Fruit fly (Drosophila melanogaster): Measurements from ENCODE around the gene Nepl6.

Nepl6 gene

dm6 chr2L:6339010-6339897, 46.1 kb downstream of the Nepl6 start (continued):
- TF ChIP-seq cad (GFP tag; optimal IDR thresholded peaks at IDR 0.05) = no peak
- TF ChIP-seq Abd-B (GFP tag; optimal IDR thresholded peaks at IDR 0.05) = no peak
- peak; percentile 15; the same call in 1 of the 2 replicates for TF ChIP-seq sna (GFP tag; IDR thresholded peaks at IDR 0.05; ENCODE audit: partially characterized antibody)
- no peak for TF ChIP-seq gsb-n (tag; optimal IDR thresholded peaks at IDR 0.05)
- TF ChIP-seq CG9609 (GFP tag; optimal IDR thresholded peaks at IDR 0.05) = peak; percentile 9
- no peak for TF ChIP-seq CG13123 (GFP tag; optimal IDR thresholded peaks at IDR 0.05)
- TF ChIP-seq CG3065 (GFP tag; optimal IDR thresholded peaks at IDR 0.05) = no peak
- TF ChIP-seq dati (GFP tag; IDR thresholded peaks at IDR 0.05) = 0 out of 2 replicates have a peak, but pooled peaks have one; percentile 41
- peak; percentile 39 for TF ChIP-seq CG15479 (GFP tag; optimal IDR thresholded peaks at IDR 0.05)
- no peak for TF ChIP-seq CG16779 (GFP tag; IDR thresholded peaks at IDR 0.05)
- peak; percentile 28 for TF ChIP-seq Asciz (GFP tag; optimal IDR thresholded peaks at IDR 0.05)
- TF ChIP-seq Xbp1 (GFP tag; optimal IDR thresholded peaks at IDR 0.05) = peak; percentile 43
- no peak for TF ChIP-seq pita (GFP tag; optimal IDR thresholded peaks at IDR 0.05)
- TF ChIP-seq ken (GFP tag; IDR thresholded peaks at IDR 0.05) = no peak
- no peak for TF ChIP-seq CG10209 (GFP tag; optimal IDR thresholded peaks at IDR 0.05)
- TF ChIP-seq HLH3B (GFP tag; IDR thresholded peaks at IDR 0.05) = 0 out of 2 replicates have a peak, but pooled peaks have one; percentile 6
- TF ChIP-seq Doc2 (GFP tag; IDR thresholded peaks at IDR 0.05) = no peak
- TF ChIP-seq MBD-R2 (GFP tag; IDR thresholded peaks at IDR 0.05) = peak; percentile 5; the same call in 1 of the 2 replicates
- no peak for TF ChIP-seq CG12219 (GFP tag; optimal IDR thresholded peaks at IDR 0.05)
- no peak for TF ChIP-seq ac (GFP tag; optimal IDR thresholded peaks at IDR 0.05)
- TF ChIP-seq CG8359 (GFP tag; optimal IDR thresholded peaks at IDR 0.05; ENCODE audit: borderline replicate concordance) = no peak
- no peak for TF ChIP-seq gcm (GFP tag; optimal IDR thresholded peaks at IDR 0.05)
- peak; percentile 12; the same call in 1 of the 2 replicates for TF ChIP-seq Awh (GFP tag; IDR thresholded peaks at IDR 0.05)
- peak; percentile 14 for TF ChIP-seq NfI (GFP tag; optimal IDR thresholded peaks at IDR 0.05)
- no peak for TF ChIP-seq NK7.1 (GFP tag; optimal IDR thresholded peaks at IDR 0.05)
- no peak for TF ChIP-seq CG8765 (GFP tag; IDR thresholded peaks at IDR 0.05)
- peak; percentile 40 for TF ChIP-seq CG16863 (GFP tag; optimal IDR thresholded peaks at IDR 0.05)
- no peak for TF ChIP-seq Nf-YA (GFP tag; IDR thresholded peaks at IDR 0.05)
- TF ChIP-seq H15 (GFP tag; IDR thresholded peaks at IDR 0.05) = 0 out of 3 replicates have a peak, but pooled peaks have one; percentile 28
- peak; percentile 79 for TF ChIP-seq scrt (GFP tag; optimal IDR thresholded peaks at IDR 0.05)
- TF ChIP-seq Myb (GFP tag; optimal IDR thresholded peaks at IDR 0.05) = peak; percentile 11
- TF ChIP-seq CG8089 (GFP tag; optimal IDR thresholded peaks at IDR 0.05) = no peak
- TF ChIP-seq dysf (GFP tag; IDR thresholded peaks at IDR 0.05) = peak; percentile 49; the same call in 2 of the 3 replicates
- no peak for TF ChIP-seq disco-r (GFP tag; optimal IDR thresholded peaks at IDR 0.05)
- TF ChIP-seq CG32767 (GFP tag; IDR thresholded peaks at IDR 0.05) = peak; percentile 60; the same call in 1 of the 2 replicates
- TF ChIP-seq Atf3 (GFP tag; optimal IDR thresholded peaks at IDR 0.05) = peak; percentile 49
- no peak for TF ChIP-seq fd64A (GFP tag; optimal IDR thresholded peaks at IDR 0.05)
- no peak for TF ChIP-seq CG17912 (GFP tag; optimal IDR thresholded peaks at IDR 0.05)
- TF ChIP-seq CG2875 (GFP tag; optimal IDR thresholded peaks at IDR 0.05) = no peak
- no peak for TF ChIP-seq CG34376 (GFP tag; optimal IDR thresholded peaks at IDR 0.05)
- no peak for TF ChIP-seq h (optimal IDR thresholded peaks at IDR 0.05)
- TF ChIP-seq CG18476 (GFP tag; optimal IDR thresholded peaks at IDR 0.05) = peak; percentile 25
- TF ChIP-seq otp (GFP tag; IDR thresholded peaks at IDR 0.05) = no peak
- no peak for TF ChIP-seq bigmax (GFP tag; optimal IDR thresholded peaks at IDR 0.05)
- TF ChIP-seq CG10274 (GFP tag; optimal IDR thresholded peaks at IDR 0.05) = no peak
- TF ChIP-seq Neu2 (GFP tag; optimal IDR thresholded peaks at IDR 0.05; ENCODE audit: borderline replicate concordance) = no peak
- TF ChIP-seq fru (optimal IDR thresholded peaks at IDR 0.05) = no peak
- no peak for TF ChIP-seq odd (GFP tag; optimal IDR thresholded peaks at IDR 0.05)
- TF ChIP-seq CG31388 (GFP tag; optimal IDR thresholded peaks at IDR 0.05) = no peak
- peak; percentile 60 for TF ChIP-seq oc (tag; optimal IDR thresholded peaks at IDR 0.05)

Measured in whole organism, embryonic.